Comparison of ENCODE assay signal across 2 worm cellular contexts in the genomic region with DNA sequence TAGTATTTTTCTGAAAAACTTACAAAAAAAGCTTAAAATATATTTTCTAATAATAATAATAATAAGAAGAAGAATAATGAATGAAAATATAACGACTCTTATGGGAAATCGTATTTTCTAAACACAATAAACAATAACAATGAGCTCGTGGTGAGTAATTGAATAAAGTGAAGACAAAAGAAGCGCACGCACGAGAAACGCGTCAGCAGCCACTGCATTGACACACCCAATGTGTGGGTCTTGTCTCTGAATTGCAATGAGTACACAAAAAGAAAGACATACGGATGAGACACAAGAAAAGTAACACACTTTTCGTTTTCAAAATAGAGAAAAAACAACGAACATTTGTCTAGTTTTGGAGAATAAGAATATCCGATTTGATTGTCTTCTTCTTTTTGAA.
TF ChIP-seq lines count a peak whose summit lies in the region.

TSS of gene F35A5.8 (minus strand) at position 151 of the 400 bp plus-strand sequence.

TF ChIP-seq in whole organism, L2 larva, 48 proteins besides CTCF, POLR2A, EP300 and RAD21 (continued from another document):
- TF ChIP-seq egl-27 (tag; optimal IDR thresholded peaks at IDR 0.05; lab: Kevin White, UChicago): peak; percentile 64
- peak; percentile 78 for TF ChIP-seq F13H6.1 (tag; optimal IDR thresholded peaks at IDR 0.05; lab: Kevin White, UChicago)
- TF ChIP-seq ceh-16 (tag; optimal IDR thresholded peaks at IDR 0.05; lab: Kevin White, UChicago): peak; percentile 41
- TF ChIP-seq R02D3.7 (tag; optimal IDR thresholded peaks at IDR 0.05; lab: Kevin White, UChicago): no peak
- TF ChIP-seq crh-2 (tag; optimal IDR thresholded peaks at IDR 0.05; lab: Kevin White, UChicago): peak; percentile 64
- no peak for TF ChIP-seq dmd-4 (tag; optimal IDR thresholded peaks at IDR 0.05; lab: Kevin White, UChicago)

TF ChIP-seq in whole organism, L4 larva, 104 proteins besides CTCF, POLR2A, EP300 and RAD21 (continued from another document):
- TF ChIP-seq nhr-28 (tag; optimal IDR thresholded peaks at IDR 0.05; lab: Kevin White, UChicago): peak; percentile 58
- 0 out of 2 replicates have a peak, but pooled peaks have one; percentile 24 for TF ChIP-seq arid-1 (GFP tag; conservative IDR thresholded peaks at IDR 0.05; lab: Robert Waterston, UW)
- TF ChIP-seq aha-1 (tag; lab: Kevin White, UChicago): peak; percentile 96
- no peak for TF ChIP-seq lin-29 (GFP tag; IDR thresholded peaks at IDR 0.05; lab: Robert Waterston, UW)
- no peak for TF ChIP-seq nhr-102 (tag; optimal IDR thresholded peaks at IDR 0.05; lab: Kevin White, UChicago)
- TF ChIP-seq mes-2 (tag; optimal IDR thresholded peaks at IDR 0.05; lab: Kevin White, UChicago; ENCODE audit: poor library complexity, severe bottlenecking): peak; percentile 90
- no peak for TF ChIP-seq Y105C5A.15 (GFP tag; IDR thresholded peaks at IDR 0.05; lab: Robert Waterston, UW)
- no peak for TF ChIP-seq F37D6.2 (tag; optimal IDR thresholded peaks at IDR 0.05; lab: Kevin White, UChicago)
- no peak for TF ChIP-seq zfp-3 (GFP tag; conservative IDR thresholded peaks at IDR 0.05; lab: Robert Waterston, UW)
- TF ChIP-seq mdt-29 (GFP tag; IDR thresholded peaks at IDR 0.05; lab: Robert Waterston, UW): no peak
- TF ChIP-seq zfp-2 (tag; optimal IDR thresholded peaks at IDR 0.05; lab: Kevin White, UChicago): no peak
- peak; percentile 61 for TF ChIP-seq F10B5.3 (tag; optimal IDR thresholded peaks at IDR 0.05; lab: Kevin White, UChicago)
- peak; percentile 64 for TF ChIP-seq ces-1 (GFP tag; optimal IDR thresholded peaks at IDR 0.05; lab: Kevin White, UChicago)
- TF ChIP-seq ztf-11 (tag; optimal IDR thresholded peaks at IDR 0.05; lab: Kevin White, UChicago): no peak
- no peak for TF ChIP-seq lin-15B (tag; optimal IDR thresholded peaks at IDR 0.05; lab: Kevin White, UChicago)
- TF ChIP-seq nhr-111 (GFP tag; optimal IDR thresholded peaks at IDR 0.05; lab: Kevin White, UChicago): no peak
- TF ChIP-seq nhr-25 (tag; optimal IDR thresholded peaks at IDR 0.05; lab: Kevin White, UChicago; ENCODE audit: borderline replicate concordance, insufficient read depth): no peak
- TF ChIP-seq lin-13 (GFP tag; optimal IDR thresholded peaks at IDR 0.05; lab: Kevin White, UChicago): peak; percentile 72
- TF ChIP-seq nhr-11 (tag; optimal IDR thresholded peaks at IDR 0.05; lab: Kevin White, UChicago): peak; percentile 36
- no peak for TF ChIP-seq ZK546.5 (tag; optimal IDR thresholded peaks at IDR 0.05; lab: Kevin White, UChicago)
- peak; percentile 75 for TF ChIP-seq ztf-7 (tag; optimal IDR thresholded peaks at IDR 0.05; lab: Kevin White, UChicago)
- peak; percentile 61 for TF ChIP-seq duxl-1 (tag; optimal IDR thresholded peaks at IDR 0.05; lab: Kevin White, UChicago; ENCODE audit: poor library complexity)
- TF ChIP-seq ceh-62 (tag; optimal IDR thresholded peaks at IDR 0.05; lab: Kevin White, UChicago): no peak
- TF ChIP-seq hlh-30 (tag; optimal IDR thresholded peaks at IDR 0.05; lab: Kevin White, UChicago; ENCODE audit: insufficient read depth): peak; percentile 63
- peak; percentile 76 for TF ChIP-seq rbr-2 (tag; optimal IDR thresholded peaks at IDR 0.05; lab: Kevin White, UChicago)
- TF ChIP-seq mxl-3 (GFP tag; optimal IDR thresholded peaks at IDR 0.05; lab: Kevin White, UChicago): peak; percentile 25
- peak; percentile 4 for TF ChIP-seq nhr-6 (tag; optimal IDR thresholded peaks at IDR 0.05; lab: Kevin White, UChicago)
- TF ChIP-seq unc-130 (GFP tag; optimal IDR thresholded peaks at IDR 0.05; lab: Kevin White, UChicago): no peak
- TF ChIP-seq dpl-1 (GFP tag; optimal IDR thresholded peaks at IDR 0.05; lab: Kevin White, UChicago): peak; percentile 69
- peak; percentile 48 for TF ChIP-seq dmd-6 (GFP tag; IDR thresholded peaks at IDR 0.05; lab: Robert Waterston, UW)
- no peak for TF ChIP-seq vab-7 (GFP tag; IDR thresholded peaks at IDR 0.05; lab: Robert Waterston, UW)
- TF ChIP-seq ceh-32 (tag; optimal IDR thresholded peaks at IDR 0.05; lab: Kevin White, UChicago; ENCODE audit: poor library complexity): no peak
- peak in 1 of 2 experiments; percentile 48 for TF ChIP-seq mdl-1 (tag; optimal IDR thresholded peaks at IDR 0.05; lab: Kevin White, UChicago)
- peak; percentile 74 for TF ChIP-seq hlh-11 (tag; optimal IDR thresholded peaks at IDR 0.05; lab: Kevin White, UChicago)
- TF ChIP-seq nhr-77 (tag; optimal IDR thresholded peaks at IDR 0.05; lab: Kevin White, UChicago): peak; percentile 25
- no peak for TF ChIP-seq R02D3.7 (tag; optimal IDR thresholded peaks at IDR 0.05; lab: Kevin White, UChicago)
- no peak for TF ChIP-seq egl-27 (tag; optimal IDR thresholded peaks at IDR 0.05; lab: Kevin White, UChicago)
- TF ChIP-seq lin-38 (GFP tag; IDR thresholded peaks at IDR 0.05; lab: Robert Waterston, UW): no peak
- no peak for TF ChIP-seq pha-4 (GFP tag; IDR thresholded peaks at IDR 0.05; lab: Robert Waterston, UW)
- peak; percentile 89 for TF ChIP-seq pha-4 (tag; optimal IDR thresholded peaks at IDR 0.05; lab: Kevin White, UChicago)
- peak in 1 of 2 experiments; percentile 19 for TF ChIP-seq hif-1 (tag; optimal IDR thresholded peaks at IDR 0.05; lab: Kevin White, UChicago)
- TF ChIP-seq mep-1 (tag; optimal IDR thresholded peaks at IDR 0.05; lab: Kevin White, UChicago): peak; percentile 86
- no peak for TF ChIP-seq F26F4.8 (GFP tag; conservative IDR thresholded peaks at IDR 0.05; lab: Robert Waterston, UW)
- TF ChIP-seq ctbp-1 (GFP tag; IDR thresholded peaks at IDR 0.05; lab: Robert Waterston, UW): peak; percentile 79
- peak; percentile 32; the same call in 1 of the 2 replicates for TF ChIP-seq nhr-42 (GFP tag; IDR thresholded peaks at IDR 0.05; lab: Robert Waterston, UW)
